Fruit fly (Drosophila melanogaster) whole organism, embryonic: ENCODE measurements around the gene CG31249.
A peak's percentile ranks its signal among the peaks of the same experiment; 100 is the strongest.

Experiments
- Abd-B ChIP-seq: fragments of 200-800 bp; sonication (Bioruptor generic); optimal IDR thresholded peaks from 2 replicates; lab custom pipeline; 2018; ENCODE audit warnings: missing biosample characterization, mild to moderate bottlenecking, missing genetic modification characterization, moderate library complexity
- Bteb2 ChIP-seq: fragments of 200-800 bp; sonication (Bioruptor generic); optimal IDR thresholded peaks from 2 replicates; lab custom pipeline; 2016; ENCODE audit warnings: missing biosample characterization, missing genetic modification characterization
- CG10321 ChIP-seq: fragments of 200-800 bp; sonication (Bioruptor generic); IDR thresholded peaks from 2 replicates; pipeline ENCODE4 v1.3.6; 2022; ENCODE audit warnings: missing biosample characterization, missing genetic modification characterization
- CG10979 ChIP-seq: fragments of 200-800 bp; sonication (Bioruptor generic); optimal IDR thresholded peaks from 2 replicates; lab custom pipeline; 2018; ENCODE audit warnings: missing biosample characterization, mild to moderate bottlenecking, missing genetic modification characterization, moderate library complexity
- CG12391 ChIP-seq: fragments of 200-800 bp; sonication (Bioruptor generic); optimal IDR thresholded peaks from 3 replicates; lab custom pipeline; 2018; ENCODE audit warnings: missing biosample characterization, mild to moderate bottlenecking, missing genetic modification characterization, moderate library complexity
- CG13123 ChIP-seq: fragments of 200-800 bp; sonication (Bioruptor generic); optimal IDR thresholded peaks from 2 replicates; lab custom pipeline; 2016; ENCODE audit warnings: missing biosample characterization, missing genetic modification characterization
- CG15269 ChIP-seq: fragments of 200-800 bp; sonication (Bioruptor generic); optimal IDR thresholded peaks from 2 replicates; lab custom pipeline; 2018; ENCODE audit warnings: missing biosample characterization, mild to moderate bottlenecking, missing genetic modification characterization, moderate library complexity
- CG17359 ChIP-seq: fragments of 200-800 bp; sonication (Bioruptor generic); optimal IDR thresholded peaks from 3 replicates; lab custom pipeline; 2018; ENCODE audit warnings: missing biosample characterization, mild to moderate bottlenecking, missing genetic modification characterization, moderate library complexity
- CG17361 ChIP-seq: fragments of 200-800 bp; sonication (Bioruptor generic); IDR thresholded peaks from 3 replicates; pipeline ENCODE4 v1.3.6; 2022; ENCODE audit warnings: missing biosample characterization, missing genetic modification characterization
- CG17829 ChIP-seq: fragments of 200-800 bp; optimal IDR thresholded peaks from 2 replicates; lab custom pipeline; 2019; ENCODE audit warnings: missing biosample characterization, mild to moderate bottlenecking, missing genetic modification characterization, moderate library complexity
- CG1792 ChIP-seq: fragments of 200-800 bp; sonication (Bioruptor generic); optimal IDR thresholded peaks from 2 replicates; lab custom pipeline; 2016; ENCODE audit warnings: missing biosample characterization, missing genetic modification characterization
- CG30020 ChIP-seq: fragments of 200-800 bp; optimal IDR thresholded peaks from 2 replicates; lab custom pipeline; 2019; ENCODE audit warnings: missing biosample characterization, mild to moderate bottlenecking, missing genetic modification characterization, moderate library complexity
- CG32772 ChIP-seq: fragments of 200-800 bp; sonication (Bioruptor generic); IDR thresholded peaks from 2 replicates; pipeline ENCODE4 v1.3.6; 2022; ENCODE audit warnings: missing biosample characterization, missing genetic modification characterization
- CG34224 ChIP-seq: fragments of 200-800 bp; sonication (Bioruptor generic); IDR thresholded peaks from 3 replicates; pipeline ENCODE4 v1.3.6; 2022; ENCODE audit warnings: missing biosample characterization, missing genetic modification characterization; ENCODE audit not compliant: partially characterized antibody
- CG5953 ChIP-seq: fragments of 200-800 bp; sonication (Bioruptor generic); IDR thresholded peaks from 2 replicates; pipeline ENCODE4 v1.3.6; 2022; ENCODE audit warnings: missing biosample characterization, missing genetic modification characterization
- CG7271 ChIP-seq: fragments of 200-800 bp; sonication (Bioruptor generic); optimal IDR thresholded peaks from 2 replicates; lab custom pipeline; 2018; ENCODE audit warnings: missing biosample characterization, mild to moderate bottlenecking, missing genetic modification characterization, moderate library complexity
- D19B ChIP-seq: fragments of 200-800 bp; sonication (Bioruptor generic); optimal IDR thresholded peaks from 2 replicates; lab custom pipeline; 2017; ENCODE audit warnings: missing biosample characterization, mild to moderate bottlenecking, missing genetic modification characterization
- Dek ChIP-seq: fragments of 200-800 bp; sonication (Bioruptor generic); optimal IDR thresholded peaks from 3 replicates; lab custom pipeline; 2019; ENCODE audit warnings: missing biosample characterization, mild to moderate bottlenecking, missing genetic modification characterization, moderate library complexity
- H15 ChIP-seq: fragments of 200-800 bp; sonication (Bioruptor generic); IDR thresholded peaks from 3 replicates; pipeline ENCODE4 v1.3.6; 2022; ENCODE audit warnings: missing biosample characterization, missing genetic modification characterization
- HLH3B ChIP-seq: fragments of 200-800 bp; sonication (Bioruptor generic); IDR thresholded peaks from 2 replicates; pipeline ENCODE4 v1.3.6; 2022; ENCODE audit warnings: missing biosample characterization, missing genetic modification characterization
- NC2α ChIP-seq: fragments of 200-800 bp; sonication (Bioruptor generic); optimal IDR thresholded peaks from 2 replicates; lab custom pipeline; 2016; ENCODE audit warnings: missing biosample characterization, missing genetic modification characterization
- Ravus ChIP-seq: fragments of 200-800 bp; sonication (Bioruptor generic); IDR thresholded peaks from 2 replicates; pipeline ENCODE4 v1.3.6; 2022; ENCODE audit warnings: missing biosample characterization, missing genetic modification characterization
- Rx ChIP-seq: fragments of 200-800 bp; sonication (Bioruptor generic); IDR thresholded peaks from 2 replicates; pipeline ENCODE4 v1.3.6; 2022; ENCODE audit warnings: missing biosample characterization, missing genetic modification characterization
- YL-1 ChIP-seq: fragments of 200-800 bp; sonication (Bioruptor generic); optimal IDR thresholded peaks from 3 replicates; lab custom pipeline; 2017; ENCODE audit warnings: missing biosample characterization, mild to moderate bottlenecking, missing genetic modification characterization
- ara ChIP-seq: fragments of 200-800 bp; sonication (Bioruptor generic); IDR thresholded peaks from 2 replicates; pipeline ENCODE4 v1.3.6; 2022; ENCODE audit warnings: missing biosample characterization, missing genetic modification characterization
- ash1 ChIP-seq: fragments of 200-800 bp; sonication (Bioruptor generic); optimal IDR thresholded peaks from 2 replicates; lab custom pipeline; 2018; ENCODE audit warnings: missing biosample characterization, mild to moderate bottlenecking, missing genetic modification characterization
- cg ChIP-seq: fragments of 200-800 bp; sonication (Bioruptor generic); optimal IDR thresholded peaks from 3 replicates; lab custom pipeline; 2019; ENCODE audit warnings: missing biosample characterization, mild to moderate bottlenecking, missing genetic modification characterization, moderate library complexity
- da ChIP-seq: fragments of 200-800 bp; sonication (Bioruptor generic); optimal IDR thresholded peaks from 2 replicates; lab custom pipeline; 2016; ENCODE audit warnings: missing biosample characterization, missing genetic modification characterization
- disco-r ChIP-seq: fragments of 200-800 bp; sonication (Bioruptor generic); optimal IDR thresholded peaks from 2 replicates; lab custom pipeline; 2016; ENCODE audit warnings: missing biosample characterization, missing genetic modification characterization
- dm ChIP-seq: fragments of 200-800 bp; sonication (Bioruptor generic); optimal IDR thresholded peaks from 3 replicates; lab custom pipeline; 2016; ENCODE audit warnings: missing biosample characterization, missing genetic modification characterization
- exex ChIP-seq: fragments of 200-800 bp; sonication (Bioruptor generic); optimal IDR thresholded peaks from 4 replicates; lab custom pipeline; 2018; ENCODE audit warnings: missing biosample characterization, mild to moderate bottlenecking, missing genetic modification characterization, moderate library complexity
- ftz-f1 ChIP-seq: fragments of 200-800 bp; sonication (Bioruptor generic); optimal IDR thresholded peaks from 2 replicates; lab custom pipeline; 2016; ENCODE audit warnings: missing biosample characterization, missing genetic modification characterization
- gfzf ChIP-seq: fragments of 200-800 bp; sonication (Bioruptor generic); optimal IDR thresholded peaks from 2 replicates; lab custom pipeline; 2016; ENCODE audit warnings: missing biosample characterization, mild to moderate bottlenecking, missing genetic modification characterization, moderate library complexity
- h ChIP-seq: fragments of >200 bp; optimal IDR thresholded peaks from 2 replicates; lab custom pipeline; 2017
- lov ChIP-seq, 2 experiments: fragments of 200-800 bp in 1 of 2; fragments of >200 bp in 1 of 2; sonication (Bioruptor generic) in 1 of 2; IDR thresholded peaks in 1 of 2; optimal IDR thresholded peaks in 1 of 2; 2 replicates in 1 of 2; 3 replicates in 1 of 2; pipeline versions ENCODE4 v1.3.6 to Lab custom; 2017 to 2022; ENCODE audit warnings: missing biosample characterization in 1 of 2, missing genetic modification characterization in 1 of 2
- nmo ChIP-seq: fragments of 200-800 bp; sonication (Bioruptor generic); optimal IDR thresholded peaks from 2 replicates; lab custom pipeline; 2018; ENCODE audit warnings: missing biosample characterization, mild to moderate bottlenecking, missing genetic modification characterization, moderate library complexity
- pan ChIP-seq, 4 experiments: fragments of >200 bp in 3 of 4; fragments of 200-800 bp in 1 of 4; sonication (Bioruptor generic) in 1 of 4; optimal IDR thresholded peaks in 3 of 4; IDR thresholded peaks in 1 of 4; 2 replicates each; pipeline versions ENCODE4 v1.3.6 to Lab custom; 2017 to 2022; ENCODE audit warnings: missing biosample characterization in 2 of 4, missing genetic modification characterization in 2 of 4, mixed read lengths in 1 of 4
- peb ChIP-seq: fragments of 200-800 bp; sonication (Bioruptor generic); IDR thresholded peaks from 2 replicates; pipeline ENCODE4 v1.3.6; 2022; ENCODE audit warnings: missing biosample characterization, missing genetic modification characterization
- rib ChIP-seq: fragments of 200-800 bp; sonication (Bioruptor generic); IDR thresholded peaks from 2 replicates; pipeline ENCODE4 v1.3.6; 2022; ENCODE audit warnings: missing biosample characterization, missing genetic modification characterization
- run ChIP-seq: fragments of 200-800 bp; sonication (Bioruptor generic); optimal IDR thresholded peaks from 3 replicates; lab custom pipeline; 2018; ENCODE audit warnings: missing biosample characterization, mild to moderate bottlenecking, missing genetic modification characterization
- sima ChIP-seq: fragments of 200-800 bp; sonication (Bioruptor generic); optimal IDR thresholded peaks from 2 replicates; lab custom pipeline; 2016; ENCODE audit warnings: missing biosample characterization, missing genetic modification characterization
- sr ChIP-seq: fragments of 200-800 bp; sonication (Bioruptor generic); IDR thresholded peaks from 3 replicates; pipeline ENCODE4 v1.3.6; 2022; ENCODE audit warnings: missing biosample characterization, missing genetic modification characterization
- sug ChIP-seq: fragments of 200-800 bp; optimal IDR thresholded peaks from 2 replicates; lab custom pipeline; 2019; ENCODE audit warnings: missing biosample characterization, mild to moderate bottlenecking, missing genetic modification characterization, moderate library complexity
- tap ChIP-seq: fragments of 200-800 bp; optimal IDR thresholded peaks from 3 replicates; lab custom pipeline; 2019; ENCODE audit warnings: missing biosample characterization, mild to moderate bottlenecking, missing genetic modification characterization, moderate library complexity
- tna ChIP-seq: fragments of 200-800 bp; sonication (Bioruptor generic); IDR thresholded peaks from 2 replicates; pipeline ENCODE4 v1.3.6; 2022; ENCODE audit warnings: missing biosample characterization, missing genetic modification characterization; ENCODE audit not compliant: partially characterized antibody
- ttk ChIP-seq: fragments of 200-800 bp; sonication (Bioruptor generic); IDR thresholded peaks from 2 replicates; pipeline ENCODE4 v2.1.2; 2022; ENCODE audit warnings: missing biosample characterization, missing genetic modification characterization
- vfl ChIP-seq: fragments of 200-800 bp; sonication (Bioruptor generic); optimal IDR thresholded peaks from 2 replicates; lab custom pipeline; 2016; ENCODE audit warnings: missing biosample characterization, missing genetic modification characterization
- zfh1 ChIP-seq: fragments of 200-800 bp; sonication (Bioruptor generic); IDR thresholded peaks from 3 replicates; pipeline ENCODE4 v1.3.6; 2022; ENCODE audit warnings: missing biosample characterization, missing genetic modification characterization

Gene CG31249

DNA sequence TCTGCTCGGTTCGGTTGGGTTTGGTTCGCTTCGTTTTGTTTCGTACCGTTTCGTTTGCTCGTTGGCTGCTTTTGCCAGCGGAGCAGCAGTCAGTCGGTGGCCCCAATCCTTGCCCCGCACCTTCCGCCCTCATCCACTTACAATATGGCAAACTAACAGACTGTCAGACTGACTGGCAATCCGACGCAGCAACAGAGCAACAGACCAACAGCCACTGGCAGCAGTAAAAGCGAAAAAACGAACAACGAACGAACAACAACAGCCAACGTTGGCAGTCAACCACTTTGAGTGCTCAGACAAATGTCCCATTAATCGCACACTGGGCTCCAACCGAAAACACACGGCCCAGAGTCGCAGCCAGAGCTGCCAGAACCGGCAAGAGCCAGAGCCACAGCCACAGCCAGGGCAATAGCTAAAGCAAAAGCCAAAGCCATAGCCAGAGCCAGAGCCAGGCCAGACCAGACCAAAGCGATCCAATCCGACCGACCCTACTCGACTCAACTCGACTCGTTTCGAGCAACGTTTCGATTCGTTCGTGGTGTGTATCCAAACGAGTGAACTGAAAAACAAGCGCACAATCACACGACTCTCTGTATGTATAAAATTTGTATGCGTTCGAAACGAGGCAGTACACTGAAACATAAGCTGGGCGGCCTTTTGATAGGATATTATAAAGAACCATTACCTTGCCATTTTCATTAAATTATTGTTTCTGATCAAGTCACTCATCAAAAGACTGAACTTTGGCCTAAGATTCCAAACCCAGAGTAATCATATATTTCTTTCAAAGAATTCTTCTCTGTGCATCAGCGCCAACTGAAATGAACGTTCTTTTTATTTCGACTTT is 17.0 kb upstream of the CG31249 start (continued):
- TF ChIP-seq CG15269 (tag; lab: Kevin White, UChicago) = peak; percentile 99
- peak; percentile 99 for TF ChIP-seq Abd-B
- TF ChIP-seq dm (GFP tag; lab: Kevin White, UChicago) = peak; percentile 98
- peak; percentile 99 for TF ChIP-seq CG17829
- TF ChIP-seq HLH3B (GFP tag; lab: Robert Waterston, UW) = peak; percentile 99
- peak; percentile 99 for TF ChIP-seq H15 (GFP tag; lab: Robert Waterston, UW)
- TF ChIP-seq vfl (GFP tag; lab: Kevin White, UChicago) = peak; percentile 98
- TF ChIP-seq CG17361 (GFP tag; lab: Robert Waterston, UW) = peak; percentile 99
- TF ChIP-seq CG1792 (GFP tag; lab: Kevin White, UChicago) = peak; percentile 98
- peak; percentile 98 for TF ChIP-seq CG5953 (GFP tag; lab: Robert Waterston, UW)
- peak; percentile 91 for TF ChIP-seq CG7271 (tag; lab: Kevin White, UChicago)
- TF ChIP-seq rib (GFP tag; lab: Robert Waterston, UW) = peak; percentile 97
- peak; percentile 98 for TF ChIP-seq run
- peak; percentile 99 for TF ChIP-seq ara (GFP tag; lab: Robert Waterston, UW)
- peak; percentile 33 for TF ChIP-seq gfzf (GFP tag; lab: Kevin White, UChicago)
- TF ChIP-seq CG30020 (tag; lab: Kevin White, UChicago) = peak; percentile 80
- TF ChIP-seq CG10321 (GFP tag; lab: Robert Waterston, UW) = peak; percentile 88
- peak; percentile 99 for TF ChIP-seq CG32772 (GFP tag; lab: Robert Waterston, UW)
- peak; percentile 87 for TF ChIP-seq ftz-f1 (GFP tag; lab: Kevin White, UChicago)
- peak; percentile 98 for TF ChIP-seq YL-1 (GFP tag; lab: Kevin White, UChicago)
- peak; percentile 97 for TF ChIP-seq sr (GFP tag; lab: Robert Waterston, UW)
- TF ChIP-seq zfh1 (GFP tag; lab: Robert Waterston, UW) = peak; percentile 99
- TF ChIP-seq tna = no peak
- no peak for TF ChIP-seq lov (optimal IDR thresholded peaks at IDR 0.05; lab: Kevin White, UChicago)
- TF ChIP-seq lov (GFP tag; IDR thresholded peaks at IDR 0.05; lab: Robert Waterston, UW) = peak; percentile 98
- TF ChIP-seq CG34224 = no peak
- TF ChIP-seq peb (GFP tag; lab: Robert Waterston, UW) = peak; percentile 99
- TF ChIP-seq CG12391 = peak; percentile 99
- peak; percentile 99 for TF ChIP-seq da (GFP tag; lab: Kevin White, UChicago)
- TF ChIP-seq exex (tag; lab: Kevin White, UChicago) = peak; percentile 88
- peak; percentile 80 for TF ChIP-seq ash1
- no peak for TF ChIP-seq pan (optimal IDR thresholded peaks at IDR 0.05; lab: Kevin White, UChicago)
- peak in 1 of 2 experiments; percentile 99 for TF ChIP-seq pan (GFP tag; optimal IDR thresholded peaks at IDR 0.05 in 1 of 2, IDR thresholded peaks at IDR 0.05 in 1 of 2)
- peak; percentile 98 for TF ChIP-seq tap (tag; lab: Kevin White, UChicago)
- TF ChIP-seq sima = peak; percentile 98
- TF ChIP-seq cg (GFP tag; lab: Kevin White, UChicago) = peak; percentile 45
- TF ChIP-seq ttk (GFP tag; lab: Robert Waterston, UW) = peak; percentile 99
- peak; percentile 98 for TF ChIP-seq Dek (tag; lab: Kevin White, UChicago)
- TF ChIP-seq Bteb2 (GFP tag; lab: Kevin White, UChicago) = peak; percentile 99
- TF ChIP-seq Ravus = peak; percentile 98
- peak; percentile 99 for TF ChIP-seq CG17359 (tag; lab: Kevin White, UChicago)
- peak; percentile 99 for TF ChIP-seq Rx
- TF ChIP-seq CG13123 (GFP tag; lab: Kevin White, UChicago) = peak; percentile 98
- TF ChIP-seq nmo (GFP tag; lab: Kevin White, UChicago) = peak; percentile 99
- peak; percentile 99 for TF ChIP-seq NC2α
- TF ChIP-seq D19B (GFP tag; lab: Kevin White, UChicago) = peak; percentile 94
- peak; percentile 88 for TF ChIP-seq sug (tag; lab: Kevin White, UChicago)
- peak; percentile 99 for TF ChIP-seq disco-r (GFP tag; lab: Kevin White, UChicago)
- no peak for TF ChIP-seq h (lab: Kevin White, UChicago)
- TF ChIP-seq CG10979 = peak; percentile 99
